Fruit fly (Drosophila melanogaster) Kc167 (cell line): ENCODE measurements around the gene CG34427.

Source experiments
- Myc ChIP-seq: fragments of >200 bp; optimal IDR thresholded peaks from 2 replicates; lab custom pipeline; 2017; ENCODE audit warnings: missing external identifiers
- Sin3A ChIP-seq: fragments of >200 bp; optimal IDR thresholded peaks from 2 replicates; lab custom pipeline; 2018; ENCODE audit warnings: missing external identifiers
- h ChIP-seq: fragments of >200 bp; optimal IDR thresholded peaks from 3 replicates; lab custom pipeline; 2018; ENCODE audit warnings: missing external identifiers
- psq ChIP-seq: fragments of >200 bp; optimal IDR thresholded peaks from 2 replicates; lab custom pipeline; 2017; ENCODE audit warnings: missing external identifiers

DNA sequence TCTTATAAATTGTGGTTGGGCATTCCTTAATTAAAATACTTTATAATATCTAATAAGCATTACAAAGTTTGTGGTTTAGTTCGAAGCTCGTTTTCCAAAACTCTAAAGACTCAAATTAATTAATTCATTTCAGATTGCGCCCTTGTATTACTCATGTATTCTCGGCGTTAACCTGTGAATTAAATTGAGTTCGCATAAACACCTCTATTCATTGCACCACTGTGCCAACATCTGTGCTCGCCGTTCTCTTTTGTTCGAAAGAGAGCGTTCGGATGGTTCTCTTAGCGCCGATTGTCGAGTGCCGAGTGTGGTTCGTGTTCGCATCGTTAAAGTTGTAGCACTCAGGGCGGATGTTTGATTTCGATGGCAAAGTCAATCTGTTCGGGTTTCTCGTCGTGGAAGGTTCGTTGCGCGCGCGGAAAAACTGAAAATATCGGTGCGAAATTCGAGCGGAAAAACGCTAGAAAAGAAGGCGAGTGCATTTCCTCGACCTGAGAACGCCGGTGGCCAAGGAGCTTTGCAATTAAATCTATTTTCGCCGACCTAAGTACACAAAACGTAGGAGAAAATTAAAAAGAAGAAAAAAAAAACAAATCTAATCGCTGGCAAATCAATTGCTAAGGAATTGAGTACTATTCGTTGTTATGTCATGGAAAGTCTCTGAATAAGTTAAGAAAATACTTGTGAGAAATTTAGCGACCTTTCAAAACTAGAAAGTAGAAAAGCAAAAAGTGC, 22.7 kb downstream of the CG34427 start, which contains the start of gene dally:
- TF ChIP-seq Sin3A (lab: Kevin White, UChicago) (no peak), psq (lab: Kevin White, UChicago) (no peak), Myc (no peak), h (lab: Kevin White, UChicago) (no peak)
